Fruit fly (Drosophila melanogaster) whole organism, embryonic: ENCODE measurements around the gene CG6966.

Experiments used
- Atf3 ChIP-seq: fragments of 200-800 bp; sonication (Bioruptor generic); optimal IDR thresholded peaks from 3 replicates; lab custom pipeline; 2016; ENCODE audit warnings: missing biosample characterization, missing genetic modification characterization
- CG10543 ChIP-seq: fragments of 200-800 bp; sonication (Bioruptor generic); optimal IDR thresholded peaks from 3 replicates; lab custom pipeline; 2017; ENCODE audit warnings: missing biosample characterization, mild to moderate bottlenecking, missing genetic modification characterization, moderate library complexity
- CG11093 ChIP-seq: fragments of 200-800 bp; sonication (Bioruptor generic); IDR thresholded peaks from 3 replicates; pipeline ENCODE4 v1.3.6; 2022; ENCODE audit warnings: missing biosample characterization, missing genetic modification characterization
- CG11247 ChIP-seq: fragments of 200-800 bp; sonication (Bioruptor generic); IDR thresholded peaks from 2 replicates; pipeline ENCODE4 v1.3.6; 2022; ENCODE audit warnings: missing biosample characterization, missing genetic modification characterization
- CG12744 ChIP-seq: fragments of 200-800 bp; sonication (Bioruptor generic); optimal IDR thresholded peaks from 2 replicates; lab custom pipeline; 2016; ENCODE audit warnings: missing biosample characterization, missing genetic modification characterization
- CG13424 ChIP-seq: fragments of 200-800 bp; sonication (Bioruptor generic); optimal IDR thresholded peaks from 2 replicates; lab custom pipeline; 2019; ENCODE audit warnings: missing biosample characterization, mild to moderate bottlenecking, missing genetic modification characterization, moderate library complexity
- CG15696 ChIP-seq: fragments of 200-800 bp; sonication (Bioruptor generic); optimal IDR thresholded peaks from 2 replicates; lab custom pipeline; 2019; ENCODE audit warnings: missing biosample characterization, mild to moderate bottlenecking, missing genetic modification characterization, moderate library complexity
- CG17912 ChIP-seq: fragments of 200-800 bp; sonication (Bioruptor generic); optimal IDR thresholded peaks from 2 replicates; lab custom pipeline; 2018; ENCODE audit warnings: missing biosample characterization, mild to moderate bottlenecking, missing genetic modification characterization
- CG3065 ChIP-seq: fragments of 200-800 bp; sonication (Bioruptor generic); optimal IDR thresholded peaks from 2 replicates; lab custom pipeline; 2016; ENCODE audit warnings: missing biosample characterization, missing genetic modification characterization
- CG31365 ChIP-seq: fragments of 200-800 bp; sonication (Bioruptor generic); optimal IDR thresholded peaks from 2 replicates; lab custom pipeline; 2018; ENCODE audit warnings: missing biosample characterization, mild to moderate bottlenecking, missing genetic modification characterization
- CG32767 ChIP-seq: fragments of 200-800 bp; sonication (Bioruptor generic); IDR thresholded peaks from 2 replicates; pipeline ENCODE4 v1.3.6; 2022; ENCODE audit warnings: missing biosample characterization, missing genetic modification characterization
- CG3407 ChIP-seq: fragments of 200-800 bp; sonication (Bioruptor generic); optimal IDR thresholded peaks from 2 replicates; lab custom pipeline; 2018; ENCODE audit warnings: missing biosample characterization, mild to moderate bottlenecking, missing genetic modification characterization
- CG3726 ChIP-seq: fragments of 200-800 bp; sonication (Bioruptor generic); IDR thresholded peaks from 3 replicates; pipeline ENCODE4, ENCODE4 v1.3.6; 2022; ENCODE audit warnings: missing biosample characterization, missing genetic modification characterization
- CG3847 ChIP-seq: fragments of 200-800 bp; sonication (Bioruptor generic); IDR thresholded peaks from 2 replicates; pipeline ENCODE4 v1.3.6; 2022; ENCODE audit warnings: missing biosample characterization, missing genetic modification characterization
- CG4730 ChIP-seq: fragments of 200-800 bp; sonication (Bioruptor generic); IDR thresholded peaks from 2 replicates; pipeline ENCODE4 v1.3.6; 2022; ENCODE audit warnings: missing biosample characterization, missing genetic modification characterization
- CG6254 ChIP-seq: fragments of 200-800 bp; sonication (Bioruptor generic); optimal IDR thresholded peaks from 3 replicates; lab custom pipeline; 2017; ENCODE audit warnings: mild to moderate bottlenecking, missing biosample characterization, missing genetic modification reagents, missing genetic modification characterization
- CG6272 ChIP-seq: fragments of 200-800 bp; sonication (Bioruptor generic); IDR thresholded peaks from 2 replicates; pipeline ENCODE4 v1.3.6; 2022; ENCODE audit warnings: missing biosample characterization, missing genetic modification characterization
- CG6765 ChIP-seq: fragments of 200-800 bp; sonication (Bioruptor generic); optimal IDR thresholded peaks from 3 replicates; lab custom pipeline; 2017; ENCODE audit warnings: missing biosample characterization, mild to moderate bottlenecking, missing genetic modification characterization
- CG7372 ChIP-seq: fragments of 200-800 bp; sonication (Bioruptor generic); IDR thresholded peaks from 2 replicates; pipeline ENCODE4 v1.3.6; 2022; ENCODE audit warnings: missing biosample characterization, missing genetic modification characterization
- CG8089 ChIP-seq: fragments of 200-800 bp; sonication (Bioruptor generic); optimal IDR thresholded peaks from 3 replicates; lab custom pipeline; 2016; ENCODE audit warnings: missing biosample characterization, missing genetic modification characterization
- CG8944 ChIP-seq: fragments of 200-800 bp; sonication (Bioruptor generic); optimal IDR thresholded peaks from 3 replicates; lab custom pipeline; 2016; ENCODE audit warnings: missing biosample characterization, missing genetic modification characterization
- CG9876 ChIP-seq: fragments of 200-800 bp; sonication (Bioruptor generic); optimal IDR thresholded peaks from 2 replicates; lab custom pipeline; 2016; ENCODE audit warnings: missing biosample characterization, missing genetic modification characterization
- CHES-1-like ChIP-seq: fragments of 200-800 bp; sonication (Bioruptor generic); optimal IDR thresholded peaks from 2 replicates; lab custom pipeline; 2016; ENCODE audit warnings: missing biosample characterization, missing genetic modification characterization
- Hmx ChIP-seq: fragments of 200-800 bp; sonication (Bioruptor generic); optimal IDR thresholded peaks from 2 replicates; lab custom pipeline; 2016; ENCODE audit warnings: missing biosample characterization, missing genetic modification characterization
- Hr78 ChIP-seq, 2 experiments: fragments of 200-800 bp in 1 of 2; fragments of >200 bp in 1 of 2; sonication (Bioruptor generic) in 1 of 2; optimal IDR thresholded peaks; 2 replicates each; lab custom pipeline; 2017 to 2019; ENCODE audit warnings: missing biosample characterization in 2 of 2, missing genetic modification characterization in 2 of 2, mild to moderate bottlenecking in 1 of 2, moderate library complexity in 1 of 2
- Kr ChIP-seq: fragments of 200-800 bp; sonication (Bioruptor generic); optimal IDR thresholded peaks from 2 replicates; lab custom pipeline; 2017; ENCODE audit warnings: missing biosample characterization, mild to moderate bottlenecking, missing genetic modification characterization
- Lim3 ChIP-seq: fragments of 200-800 bp; sonication (Bioruptor generic); IDR thresholded peaks from 2 replicates; pipeline ENCODE4 v1.3.6; 2022; ENCODE audit warnings: missing biosample characterization, missing genetic modification characterization
- MESR4 ChIP-seq: fragments of 200-800 bp; sonication (Bioruptor generic); optimal IDR thresholded peaks from 2 replicates; lab custom pipeline; 2018; ENCODE audit warnings: missing biosample characterization, mild to moderate bottlenecking, missing genetic modification characterization, moderate library complexity
- Nf-YA ChIP-seq: fragments of 200-800 bp; sonication (Bioruptor generic); IDR thresholded peaks from 2 replicates; pipeline ENCODE4 v1.3.6; 2022; ENCODE audit warnings: missing biosample characterization, missing genetic modification characterization
- Side ChIP-seq: fragments of 200-800 bp; sonication (Bioruptor generic); optimal IDR thresholded peaks from 2 replicates; lab custom pipeline; 2016; ENCODE audit warnings: missing biosample characterization, missing genetic modification characterization
- Spps ChIP-seq: fragments of 200-800 bp; sonication (Bioruptor generic); optimal IDR thresholded peaks from 2 replicates; lab custom pipeline; 2018; ENCODE audit warnings: missing biosample characterization, mild to moderate bottlenecking, missing genetic modification characterization
- aop ChIP-seq: fragments of 200-800 bp; sonication (Bioruptor generic); IDR thresholded peaks from 2 replicates; pipeline ENCODE4 v1.3.6; 2022; ENCODE audit warnings: missing biosample characterization, missing genetic modification characterization
- ase ChIP-seq: fragments of 200-800 bp; sonication (Bioruptor generic); IDR thresholded peaks from 3 replicates; pipeline ENCODE4 v1.3.6; 2022; ENCODE audit warnings: missing biosample characterization, missing genetic modification characterization
- corto ChIP-seq: fragments of 200-800 bp; sonication (Bioruptor generic); optimal IDR thresholded peaks from 2 replicates; lab custom pipeline; 2016; ENCODE audit warnings: missing biosample characterization, mild to moderate bottlenecking, missing genetic modification characterization, moderate library complexity
- dimm ChIP-seq: fragments of 200-800 bp; sonication (Bioruptor generic); IDR thresholded peaks from 2 replicates; pipeline ENCODE4 v1.3.6; 2022; ENCODE audit warnings: missing biosample characterization, missing genetic modification characterization
- fru ChIP-seq: fragments of >200 bp; optimal IDR thresholded peaks from 2 replicates; lab custom pipeline; 2017
- gro ChIP-seq: fragments of 200-800 bp; sonication (Bioruptor generic); optimal IDR thresholded peaks from 2 replicates; lab custom pipeline; 2016; ENCODE audit warnings: missing biosample characterization, missing genetic modification characterization
- lbe ChIP-seq: fragments of 200-800 bp; sonication (Bioruptor generic); optimal IDR thresholded peaks from 2 replicates; lab custom pipeline; 2016; ENCODE audit warnings: missing biosample characterization, mild to moderate bottlenecking, missing genetic modification characterization
- luna ChIP-seq: fragments of 200-800 bp; sonication (Bioruptor generic); optimal IDR thresholded peaks from 2 replicates; lab custom pipeline; 2016; ENCODE audit warnings: missing biosample characterization, missing genetic modification characterization
- mam ChIP-seq: fragments of 200-800 bp; sonication (Bioruptor generic); optimal IDR thresholded peaks from 3 replicates; lab custom pipeline; 2016; ENCODE audit warnings: missing biosample characterization, missing genetic modification characterization
- mirr ChIP-seq: fragments of 200-800 bp; sonication (Bioruptor generic); optimal IDR thresholded peaks from 3 replicates; lab custom pipeline; 2018; ENCODE audit warnings: missing biosample characterization, mild to moderate bottlenecking, missing genetic modification characterization
- nmo ChIP-seq: fragments of 200-800 bp; sonication (Bioruptor generic); optimal IDR thresholded peaks from 2 replicates; lab custom pipeline; 2018; ENCODE audit warnings: missing biosample characterization, mild to moderate bottlenecking, missing genetic modification characterization, moderate library complexity
- odd ChIP-seq: fragments of 200-800 bp; sonication (Bioruptor generic); optimal IDR thresholded peaks from 2 replicates; lab custom pipeline; 2017; ENCODE audit warnings: missing biosample characterization, mild to moderate bottlenecking, missing genetic modification characterization
- pan ChIP-seq, 4 experiments: fragments of >200 bp in 3 of 4; fragments of 200-800 bp in 1 of 4; sonication (Bioruptor generic) in 1 of 4; optimal IDR thresholded peaks in 3 of 4; IDR thresholded peaks in 1 of 4; 2 replicates each; pipeline versions ENCODE4 v1.3.6 to Lab custom; 2017 to 2022; ENCODE audit warnings: missing biosample characterization in 2 of 4, missing genetic modification characterization in 2 of 4, mixed read lengths in 1 of 4
- prd ChIP-seq, 3 experiments: fragments of >200 bp in 2 of 3; fragments of 200-800 bp in 1 of 3; sonication (Bioruptor generic) in 1 of 3; optimal IDR thresholded peaks in 2 of 3; IDR thresholded peaks in 1 of 3; 2 replicates in 2 of 3; 3 replicates in 1 of 3; pipeline versions ENCODE4 v1.3.6 to Lab custom; 2017 to 2022; ENCODE audit warnings: missing biosample characterization in 1 of 3, missing genetic modification characterization in 1 of 3
- pzg ChIP-seq: fragments of 200-800 bp; sonication (Bioruptor generic); optimal IDR thresholded peaks from 3 replicates; lab custom pipeline; 2018; ENCODE audit warnings: missing biosample characterization, mild to moderate bottlenecking, missing genetic modification characterization, moderate library complexity
- sr ChIP-seq: fragments of 200-800 bp; sonication (Bioruptor generic); IDR thresholded peaks from 3 replicates; pipeline ENCODE4 v1.3.6; 2022; ENCODE audit warnings: missing biosample characterization, missing genetic modification characterization
- ssp ChIP-seq: fragments of 200-800 bp; sonication (Bioruptor generic); IDR thresholded peaks from 2 replicates; pipeline ENCODE4 v1.3.6; 2022; ENCODE audit warnings: missing biosample characterization, missing genetic modification characterization
- zf30C ChIP-seq: fragments of 200-800 bp; sonication (Bioruptor generic); optimal IDR thresholded peaks from 3 replicates; lab custom pipeline; 2018; ENCODE audit warnings: missing biosample characterization, mild to moderate bottlenecking, missing genetic modification characterization

Gene CG6966

dm6 chr3R:15128646-15129429, 33.4 kb upstream of the CG6966 start (continued):
- TF ChIP-seq sr (GFP tag; lab: Robert Waterston, UW): peak; percentile 62; the same call in 2 of the 3 replicates
- no peak for TF ChIP-seq CG12744 (GFP tag; lab: Kevin White, UChicago)
- no peak for TF ChIP-seq CG7372
- no peak for TF ChIP-seq fru (lab: Kevin White, UChicago)
- no peak for TF ChIP-seq CG6272 (GFP tag; lab: Robert Waterston, UW)
- no peak for TF ChIP-seq lbe (GFP tag; lab: Kevin White, UChicago)
- TF ChIP-seq Lim3 (GFP tag; lab: Robert Waterston, UW): no peak
- TF ChIP-seq CHES-1-like (GFP tag; lab: Kevin White, UChicago): no peak
- no peak; the same call in 1 of the 2 replicates for TF ChIP-seq CG11247
- TF ChIP-seq Side (GFP tag; lab: Kevin White, UChicago): no peak
- TF ChIP-seq ase (GFP tag; lab: Robert Waterston, UW): 0 out of 3 replicates have a peak, but pooled peaks have one; percentile 4
- TF ChIP-seq nmo: peak; percentile 52
- TF ChIP-seq CG13424: peak; percentile 43
- no peak for TF ChIP-seq CG3065 (GFP tag; lab: Kevin White, UChicago)
- no peak for TF ChIP-seq dimm
- no peak for TF ChIP-seq mam (GFP tag; lab: Kevin White, UChicago)
- TF ChIP-seq CG6254: no peak
- TF ChIP-seq CG4730: no peak
- TF ChIP-seq CG6765 (GFP tag; lab: Kevin White, UChicago): peak; percentile 46
- TF ChIP-seq aop: no peak
- no peak for TF ChIP-seq odd (GFP tag; lab: Kevin White, UChicago)
- 0 out of 2 replicates have a peak, but pooled peaks have one; percentile 6 for TF ChIP-seq Nf-YA
- no peak for TF ChIP-seq Kr (GFP tag; lab: Kevin White, UChicago)
- TF ChIP-seq CG31365: no peak
- peak; percentile 17; the same call in 1 of the 3 replicates for TF ChIP-seq CG3726 (GFP tag; lab: Robert Waterston, UW)
- no peak for TF ChIP-seq prd (optimal IDR thresholded peaks at IDR 0.05; lab: Kevin White, UChicago)
- no peak; the same call in 2 of the 3 replicates for TF ChIP-seq prd (GFP tag; IDR thresholded peaks at IDR 0.05; lab: Robert Waterston, UW)
- TF ChIP-seq CG8089 (GFP tag; lab: Kevin White, UChicago): no peak
- no peak for TF ChIP-seq luna (GFP tag; lab: Kevin White, UChicago)
- no peak for TF ChIP-seq Spps
- no peak for TF ChIP-seq CG3847 (GFP tag; lab: Robert Waterston, UW)
- TF ChIP-seq zf30C: no peak
- no peak for TF ChIP-seq pan (optimal IDR thresholded peaks at IDR 0.05; lab: Kevin White, UChicago)
- no peak for TF ChIP-seq pan (GFP tag; optimal IDR thresholded peaks at IDR 0.05 in 1 of 2, IDR thresholded peaks at IDR 0.05 in 1 of 2)
- no peak for TF ChIP-seq ssp (GFP tag; lab: Robert Waterston, UW)
- no peak for TF ChIP-seq CG15696 (tag; lab: Kevin White, UChicago)
- TF ChIP-seq mirr (GFP tag; lab: Kevin White, UChicago): peak; percentile 47
- no peak for TF ChIP-seq pzg (GFP tag; lab: Kevin White, UChicago)
- no peak for TF ChIP-seq gro
- no peak for TF ChIP-seq CG9876 (GFP tag; lab: Kevin White, UChicago)
- TF ChIP-seq CG8944 (GFP tag; lab: Kevin White, UChicago): no peak
- no peak for TF ChIP-seq CG17912 (GFP tag; lab: Kevin White, UChicago)
- no peak for TF ChIP-seq CG32767
- TF ChIP-seq Hmx: no peak
- no peak for TF ChIP-seq Hr78 (GFP tag; optimal IDR thresholded peaks at IDR 0.05; lab: Kevin White, UChicago)
- TF ChIP-seq CG3407: no peak
- no peak for TF ChIP-seq Atf3
- TF ChIP-seq MESR4 (GFP tag; lab: Kevin White, UChicago): no peak
- no peak for TF ChIP-seq corto (GFP tag; lab: Kevin White, UChicago)
- no peak for TF ChIP-seq CG11093 (GFP tag; lab: Robert Waterston, UW)
- peak; percentile 33 for TF ChIP-seq CG10543 (GFP tag; lab: Kevin White, UChicago)
